Fruit fly (Drosophila melanogaster) whole organism, adult: ENCODE data around the gene Task6.

Experiments
- CG11617 ChIP-seq: fragments of 200-800 bp; sonication (Bioruptor generic); optimal IDR thresholded peaks from 2 replicates; lab custom pipeline; 2017; ENCODE audit warnings: mild to moderate bottlenecking, missing biosample characterization, missing genetic modification reagents, missing genetic modification characterization
- CG12768 ChIP-seq: fragments of 200-800 bp; sonication (Bioruptor generic); optimal IDR thresholded peaks from 2 replicates; lab custom pipeline; 2017; ENCODE audit warnings: missing biosample characterization, missing genetic modification characterization, mild to moderate bottlenecking, moderate library complexity, missing genetic modification reagents
- CG14711 ChIP-seq: fragments of 200-800 bp; sonication (Bioruptor generic); optimal IDR thresholded peaks from 2 replicates; lab custom pipeline; 2018; ENCODE audit warnings: missing biosample characterization, mild to moderate bottlenecking, missing genetic modification characterization, moderate library complexity
- CG1620 ChIP-seq: fragments of 200-800 bp; sonication (Bioruptor generic); optimal IDR thresholded peaks from 2 replicates; lab custom pipeline; 2016; ENCODE audit warnings: missing biosample characterization, missing genetic modification characterization
- CG33017 ChIP-seq: fragments of 200-800 bp; sonication (Bioruptor generic); optimal IDR thresholded peaks from 2 replicates; lab custom pipeline; 2018; ENCODE audit warnings: missing biosample characterization, mild to moderate bottlenecking, missing genetic modification characterization, moderate library complexity
- CG5204 ChIP-seq: fragments of 200-800 bp; sonication (Bioruptor generic); optimal IDR thresholded peaks from 2 replicates; lab custom pipeline; 2016; ENCODE audit warnings: missing biosample characterization, missing genetic modification characterization
- CG7045 ChIP-seq: fragments of 200-800 bp; sonication (Bioruptor generic); optimal IDR thresholded peaks from 2 replicates; lab custom pipeline; 2017; ENCODE audit warnings: missing biosample characterization, mild to moderate bottlenecking, missing genetic modification characterization
- CG7101 ChIP-seq: fragments of 200-800 bp; sonication (Bioruptor generic); optimal IDR thresholded peaks from 2 replicates; lab custom pipeline; 2018; ENCODE audit warnings: missing biosample characterization, mild to moderate bottlenecking, missing genetic modification characterization, moderate library complexity
- Clk ChIP-seq: fragments of 200-800 bp; sonication (Bioruptor generic); optimal IDR thresholded peaks from 2 replicates; lab custom pipeline; 2017; ENCODE audit warnings: missing biosample characterization, missing genetic modification characterization
- Crg-1 ChIP-seq: fragments of 200-800 bp; sonication (Bioruptor generic); optimal IDR thresholded peaks from 2 replicates; lab custom pipeline; 2016; ENCODE audit warnings: missing biosample characterization, missing genetic modification characterization
- Hr96 ChIP-seq: fragments of 200-800 bp; sonication (Bioruptor generic); optimal IDR thresholded peaks from 2 replicates; lab custom pipeline; 2016; ENCODE audit warnings: missing biosample characterization, missing genetic modification characterization
- Mnt ChIP-seq: fragments of 200-800 bp; sonication (Bioruptor generic); optimal IDR thresholded peaks from 2 replicates; lab custom pipeline; 2016; ENCODE audit warnings: missing biosample characterization, mild to moderate bottlenecking, missing genetic modification characterization
- bab1 ChIP-seq: fragments of 200-800 bp; sonication (Bioruptor generic); optimal IDR thresholded peaks from 3 replicates; lab custom pipeline; 2019; ENCODE audit warnings: missing biosample characterization, mild to moderate bottlenecking, missing genetic modification characterization, moderate library complexity
- cic ChIP-seq: fragments of 200-800 bp; sonication (Bioruptor generic); optimal IDR thresholded peaks from 2 replicates; lab custom pipeline; 2017; ENCODE audit warnings: missing biosample characterization, mild to moderate bottlenecking, missing genetic modification characterization, moderate library complexity
- cnc ChIP-seq, 2 experiments: fragments of >200 bp; optimal IDR thresholded peaks; 2 replicates each; lab custom pipeline; 2017
- kay ChIP-seq: fragments of 200-800 bp; sonication (Bioruptor generic); peaks from one replicate; lab custom pipeline; 2016; ENCODE audit warnings: missing biosample characterization, missing genetic modification characterization, borderline replicate concordance
- ovo ChIP-seq: fragments of 200-800 bp; sonication (Bioruptor generic); optimal IDR thresholded peaks from 2 replicates; lab custom pipeline; 2016; ENCODE audit warnings: missing biosample characterization, missing genetic modification characterization
- pad ChIP-seq: fragments of 200-800 bp; sonication (Bioruptor generic); optimal IDR thresholded peaks from 3 replicates; lab custom pipeline; 2017; ENCODE audit warnings: missing biosample characterization, missing genetic modification characterization, mild to moderate bottlenecking, moderate library complexity, missing genetic modification reagents
- tj ChIP-seq: fragments of 200-800 bp; sonication (Bioruptor generic); optimal IDR thresholded peaks from 3 replicates; lab custom pipeline; 2017; ENCODE audit warnings: missing biosample characterization, mild to moderate bottlenecking, missing genetic modification characterization, moderate library complexity
- toe ChIP-seq: fragments of 200-800 bp; sonication (Bioruptor generic); optimal IDR thresholded peaks from 2 replicates; lab custom pipeline; 2016; ENCODE audit warnings: missing biosample characterization, missing genetic modification characterization

Task6 gene

DNA sequence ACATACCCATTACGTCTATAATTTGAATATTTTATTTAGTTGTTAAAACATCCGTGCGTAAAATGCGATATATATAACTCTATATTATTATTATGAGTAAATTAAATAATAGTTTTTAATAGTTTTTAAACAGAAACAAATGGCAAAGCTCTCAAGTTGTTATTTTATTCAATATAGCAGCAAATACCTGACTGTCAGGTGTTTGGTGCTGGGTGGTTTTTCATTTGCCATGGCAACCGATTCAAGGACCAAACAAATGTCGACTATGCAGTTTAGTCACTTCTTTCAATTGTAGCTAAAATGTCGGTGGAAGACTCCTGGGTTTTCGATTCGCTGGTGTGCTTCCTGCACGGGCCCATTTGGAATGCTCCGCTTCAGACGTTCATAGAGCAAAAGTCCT lies 19.4 kb upstream of the Task6 start, which contains the start of gene CG14367:
TSS of gene CG14367 (plus strand) at position 301 of the 400 bp plus-strand sequence.
- no peak for TF ChIP-seq kay (GFP tag; lab: Kevin White, UChicago)
- TF ChIP-seq CG14711: no peak
- no peak for TF ChIP-seq CG1620 (GFP tag; lab: Kevin White, UChicago)
- TF ChIP-seq Hr96 (GFP tag; lab: Kevin White, UChicago): no peak
- no peak for TF ChIP-seq CG12768
- TF ChIP-seq CG5204 (GFP tag; lab: Kevin White, UChicago): no peak
- no peak for TF ChIP-seq cic
- no peak for TF ChIP-seq tj (GFP tag; lab: Kevin White, UChicago)
- TF ChIP-seq cnc (optimal IDR thresholded peaks at IDR 0.05; lab: Kevin White, UChicago): no peak
- TF ChIP-seq CG11617 (GFP tag; lab: Kevin White, UChicago): no peak
- TF ChIP-seq Clk (GFP tag; lab: Kevin White, UChicago): no peak
- TF ChIP-seq Crg-1: no peak
- no peak for TF ChIP-seq CG33017 (tag; lab: Kevin White, UChicago)
- no peak for TF ChIP-seq ovo
- TF ChIP-seq bab1 (GFP tag; lab: Kevin White, UChicago): no peak
- no peak for TF ChIP-seq Mnt (GFP tag; lab: Kevin White, UChicago)
- TF ChIP-seq CG7045 (GFP tag; lab: Kevin White, UChicago): no peak

DNA sequence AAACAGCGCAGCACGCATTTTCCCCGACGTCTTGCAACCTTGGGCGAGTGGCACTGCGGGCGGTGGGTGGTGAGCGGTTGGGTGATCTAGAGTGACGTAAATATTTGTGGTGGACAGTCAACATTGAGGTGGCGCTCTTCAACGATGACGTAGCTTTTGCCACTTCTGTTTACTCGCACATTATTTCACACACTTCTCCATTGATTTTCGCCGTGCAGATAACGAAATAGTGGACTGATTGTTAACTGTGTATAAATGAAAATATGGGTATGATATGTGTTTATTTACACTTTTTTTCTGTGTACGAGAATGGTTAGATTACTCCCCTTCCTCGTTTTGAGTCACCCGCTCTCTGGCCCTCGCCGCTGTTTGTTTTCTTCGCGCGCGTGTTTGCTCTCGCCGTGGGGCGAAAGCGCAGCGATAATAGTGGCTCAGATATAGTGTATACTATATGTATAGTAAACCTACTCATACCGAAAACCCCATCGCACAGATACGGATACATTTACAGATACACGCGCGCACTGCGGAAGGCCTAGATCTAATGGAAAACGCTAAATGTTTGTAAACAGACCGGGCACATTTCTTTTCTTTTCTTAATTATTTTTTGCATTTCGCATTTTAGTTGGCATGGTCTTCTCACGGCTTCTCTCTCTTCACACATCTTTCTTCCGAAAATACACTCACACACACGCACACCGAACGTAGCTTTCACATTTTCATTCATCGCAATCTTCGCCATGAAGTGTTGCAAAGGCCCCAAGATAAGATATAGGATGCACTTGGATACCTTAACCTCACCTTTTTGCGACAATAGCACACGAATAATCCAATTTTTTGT lies 12.2 kb upstream of the Task6 start, which contains the start of gene omd:
TSS of gene omd (minus strand) at position 840 of the 841 bp plus-strand sequence.
- TF ChIP-seq kay (GFP tag; lab: Kevin White, UChicago) (peak; percentile 99), bab1 (GFP tag; lab: Kevin White, UChicago) (no peak), CG7101 (tag; lab: Kevin White, UChicago) (peak; percentile 76), CG14711 (no peak), CG33017 (tag; lab: Kevin White, UChicago) (peak; percentile 64), CG1620 (GFP tag; lab: Kevin White, UChicago) (peak; percentile 8), Hr96 (GFP tag; lab: Kevin White, UChicago) (peak; percentile 57), cnc (optimal IDR thresholded peaks at IDR 0.05; lab: Kevin White, UChicago) (no peak), CG7045 (GFP tag; lab: Kevin White, UChicago) (peak; percentile 77), pad (GFP tag; lab: Kevin White, UChicago) (peak; percentile 52), CG5204 (GFP tag; lab: Kevin White, UChicago) (no peak), cic (peak; percentile 100), Mnt (GFP tag; lab: Kevin White, UChicago) (peak; percentile 92), toe (GFP tag; lab: Kevin White, UChicago) (peak; percentile 25), CG11617 (GFP tag; lab: Kevin White, UChicago) (peak; percentile 65), tj (GFP tag; lab: Kevin White, UChicago) (no peak), CG12768 (peak; percentile 84), Clk (GFP tag; lab: Kevin White, UChicago) (peak; percentile 30), Crg-1 (peak; percentile 32), ovo (peak; percentile 70)

DNA sequence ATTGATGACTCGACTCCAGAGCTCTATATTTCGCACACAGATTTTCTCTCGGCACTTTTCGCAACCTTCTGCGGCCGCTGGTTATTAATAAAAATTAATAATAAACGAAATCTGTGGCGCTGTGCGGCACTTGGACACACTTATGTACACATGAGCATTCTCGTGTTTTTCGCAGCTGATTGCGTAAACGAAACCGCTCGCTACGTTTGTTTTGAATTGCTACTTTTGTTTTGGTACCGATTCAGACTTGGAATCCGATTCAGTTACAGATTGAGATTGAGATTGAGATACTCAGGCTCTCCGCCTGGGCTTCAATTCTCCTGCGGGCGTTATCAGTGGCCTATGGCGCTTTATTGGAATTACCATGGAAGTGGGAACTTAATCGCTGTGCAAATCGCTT lies 11.6 kb upstream of the Task6 start:
- TF ChIP-seq Clk (GFP tag; lab: Kevin White, UChicago): no peak
- TF ChIP-seq tj (GFP tag; lab: Kevin White, UChicago): peak; percentile 76

DNA sequence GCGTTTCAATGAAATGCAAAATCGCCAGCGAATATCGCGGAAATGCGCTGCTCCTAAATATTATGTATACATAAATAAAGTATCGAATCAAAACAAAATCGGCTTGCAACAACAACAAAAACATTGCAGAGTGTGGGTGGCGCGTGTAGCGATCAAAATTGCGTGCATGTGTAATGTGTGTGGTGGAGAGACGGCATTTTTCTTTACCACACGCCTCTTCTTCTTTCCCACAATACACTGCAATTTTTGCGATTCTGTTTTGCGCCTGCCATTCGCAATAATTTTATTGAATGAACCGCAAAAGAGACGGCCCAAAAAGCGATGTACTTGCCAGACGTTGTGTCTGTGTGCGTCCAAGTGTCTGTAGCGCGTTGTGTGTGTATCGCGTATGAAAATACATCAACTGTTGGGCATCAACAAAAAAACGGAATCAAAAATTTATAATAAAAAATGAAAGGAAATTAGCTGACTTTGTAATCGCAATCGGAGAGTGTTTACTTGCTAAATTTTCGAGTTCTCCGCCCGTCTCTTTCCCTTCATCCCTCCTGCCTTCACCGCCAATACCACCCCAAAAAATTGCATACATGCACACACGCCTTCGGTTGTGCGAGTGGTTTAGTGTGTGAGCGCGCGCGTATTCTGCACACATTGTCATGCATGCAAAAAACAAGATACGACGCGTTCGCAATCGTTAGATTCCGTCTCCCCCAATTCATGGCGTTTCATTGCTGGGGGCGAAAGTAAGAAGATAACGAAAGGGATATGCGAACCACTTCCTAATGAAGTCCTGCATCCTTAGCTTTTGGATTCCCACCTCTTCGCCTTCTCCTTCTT lies 10.4 kb upstream of the Task6 start:
- TF ChIP-seq CG7101 (tag; lab: Kevin White, UChicago) (no peak), CG7045 (GFP tag; lab: Kevin White, UChicago) (no peak), CG1620 (GFP tag; lab: Kevin White, UChicago) (no peak), toe (GFP tag; lab: Kevin White, UChicago) (no peak), cnc (optimal IDR thresholded peaks at IDR 0.05; lab: Kevin White, UChicago) (no peak), cic (peak; percentile 81), tj (GFP tag; lab: Kevin White, UChicago) (peak; percentile 94), CG12768 (peak; percentile 23), Clk (GFP tag; lab: Kevin White, UChicago) (no peak), Crg-1 (no peak), Mnt (GFP tag; lab: Kevin White, UChicago) (peak; percentile 54), CG11617 (GFP tag; lab: Kevin White, UChicago) (no peak), bab1 (GFP tag; lab: Kevin White, UChicago) (no peak), kay (GFP tag; lab: Kevin White, UChicago) (no peak), CG14711 (no peak), Hr96 (GFP tag; lab: Kevin White, UChicago) (no peak), pad (GFP tag; lab: Kevin White, UChicago) (peak; percentile 18), CG33017 (tag; lab: Kevin White, UChicago) (no peak), CG5204 (GFP tag; lab: Kevin White, UChicago) (no peak), ovo (no peak)
